Worm (Caenorhabditis elegans) whole organism, L4 larva: ENCODE results near the gene srw-109.

Experiments used
- F49E8.2 ChIP-seq: sonication (generic microtip); optimal IDR thresholded peaks from 2 replicates; lab custom pipeline; 2016; ENCODE audit warnings: missing compliant biosample characterization, mild to moderate bottlenecking, missing genetic modification characterization, borderline replicate concordance
- arid-1 ChIP-seq: fragments of 200-800 bp; sonication (Bioruptor generic); conservative IDR thresholded peaks from 2 replicates; pipeline ENCODE4 v1.3.6; 2022; ENCODE audit warnings: missing genetic modification reagents, missing genetic modification characterization, missing compliant biosample characterization
- duxl-1 ChIP-seq: sonication (generic microtip); optimal IDR thresholded peaks from 2 replicates; lab custom pipeline; 2016; ENCODE audit warnings: mild to moderate bottlenecking, missing genetic modification characterization, moderate library complexity, missing compliant biosample characterization; ENCODE audit not compliant: poor library complexity
- nhr-237 ChIP-seq: sonication (generic microtip); optimal IDR thresholded peaks from 2 replicates; lab custom pipeline; 2017; ENCODE audit warnings: missing biosample characterization, missing genetic modification characterization
- unc-39 ChIP-seq: sonication (generic microtip); optimal IDR thresholded peaks from 2 replicates; lab custom pipeline; 2017; ENCODE audit warnings: missing biosample characterization, missing genetic modification characterization

DNA sequence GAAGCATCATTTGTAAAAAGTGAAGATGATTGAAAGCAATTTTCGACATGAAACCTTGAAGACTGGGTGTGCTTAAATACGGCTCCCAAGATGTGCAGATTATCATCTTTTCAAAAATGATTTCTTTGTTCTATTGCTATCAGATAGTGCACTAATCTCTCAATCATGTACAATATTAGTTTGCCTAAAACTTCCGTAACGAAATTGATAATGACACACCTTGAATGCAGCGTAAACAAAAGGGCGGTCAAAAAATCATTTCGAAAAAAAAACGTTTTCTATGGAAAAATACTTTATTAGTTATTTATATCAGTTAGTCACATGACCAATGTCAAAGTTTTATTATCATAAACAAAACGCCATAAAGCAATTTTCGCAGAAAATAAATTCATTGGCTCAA lies 14.2 kb upstream of the srw-109 start, which contains the start of gene F48G7.5:
- TF ChIP-seq F49E8.2 (tag; lab: Kevin White, UChicago) (no peak), duxl-1 (tag; lab: Kevin White, UChicago) (no peak), arid-1 (GFP tag; lab: Robert Waterston, UW) (no peak), unc-39 (tag; lab: Kevin White, UChicago) (no peak), nhr-237 (tag; lab: Kevin White, UChicago) (no peak)
